Fruit fly (Drosophila melanogaster) whole organism, wandering third instar larva: ENCODE measurements around the gene Jhbp16.

Source experiments
- Abd-B ChIP-seq: fragments of >200 bp; optimal IDR thresholded peaks from 2 replicates; lab custom pipeline; 2017; ENCODE audit warnings: missing biosample characterization, missing genetic modification characterization
- CG32264 ChIP-seq: fragments of 200-800 bp; sonication (Bioruptor generic); optimal IDR thresholded peaks from 2 replicates; lab custom pipeline; 2016; ENCODE audit warnings: missing biosample characterization, missing genetic modification characterization
- CG9705 ChIP-seq: fragments of 200-800 bp; sonication (Bioruptor generic); optimal IDR thresholded peaks from 2 replicates; lab custom pipeline; 2018; ENCODE audit warnings: missing biosample characterization, mild to moderate bottlenecking, missing genetic modification characterization
- CrebA ChIP-seq: fragments of 200-800 bp; sonication (Bioruptor generic); optimal IDR thresholded peaks from 2 replicates; lab custom pipeline; 2016; ENCODE audit warnings: missing biosample characterization, mild to moderate bottlenecking, missing genetic modification characterization, borderline replicate concordance
- Dfd ChIP-seq: fragments of >200 bp; optimal IDR thresholded peaks from 2 replicates; lab custom pipeline; 2017; ENCODE audit warnings: missing biosample characterization, missing genetic modification characterization
- Dif ChIP-seq: fragments of 200-275, 200-300 bp; sonication (Bioruptor generic); optimal IDR thresholded peaks from 2 replicates; lab custom pipeline; 2018; ENCODE audit warnings: missing biosample characterization, missing genetic modification characterization; ENCODE audit not compliant: partially characterized antibody
- GATAd ChIP-seq: sonication (Bioruptor generic); optimal IDR thresholded peaks from 2 replicates; lab custom pipeline; 2016; ENCODE audit warnings: missing biosample characterization, missing genetic modification characterization
- HLH106 ChIP-seq: fragments of 200-800 bp; optimal IDR thresholded peaks from 3 replicates; lab custom pipeline; 2019; ENCODE audit warnings: missing biosample characterization, mild to moderate bottlenecking, missing genetic modification characterization, moderate library complexity
- Hnf4 ChIP-seq: fragments of 200-800 bp; sonication (Bioruptor generic); optimal IDR thresholded peaks from 2 replicates; lab custom pipeline; 2016; ENCODE audit warnings: missing biosample characterization, mild to moderate bottlenecking, missing genetic modification characterization
- Hr78 ChIP-seq: fragments of >200 bp; optimal IDR thresholded peaks from 2 replicates; lab custom pipeline; 2017; ENCODE audit warnings: missing biosample characterization, missing genetic modification characterization
- Hr83 ChIP-seq: fragments of 200-300 bp; sonication (Bioruptor generic); optimal IDR thresholded peaks from 2 replicates; lab custom pipeline; 2016; ENCODE audit warnings: missing biosample characterization, mild to moderate bottlenecking, missing genetic modification characterization, moderate library complexity; ENCODE audit not compliant: poor library complexity, severe bottlenecking
- Jra ChIP-seq: sonication (Bioruptor generic); optimal IDR thresholded peaks from 2 replicates; lab custom pipeline; 2016; ENCODE audit warnings: missing biosample characterization, missing genetic modification characterization
- Mio ChIP-seq: sonication (Bioruptor generic); optimal IDR thresholded peaks from 2 replicates; lab custom pipeline; 2016; ENCODE audit warnings: missing biosample characterization, missing genetic modification characterization
- Myc ChIP-seq: fragments of >200 bp; optimal IDR thresholded peaks from 2 replicates; lab custom pipeline; 2017
- N ChIP-seq: fragments of >200 bp; optimal IDR thresholded peaks from 2 replicates; lab custom pipeline; 2018; ENCODE audit warnings: missing biosample characterization, missing external identifiers, missing genetic modification characterization
- OdsH ChIP-seq: fragments of 200-800 bp; sonication (Bioruptor generic); optimal IDR thresholded peaks from 2 replicates; lab custom pipeline; 2016; ENCODE audit warnings: missing biosample characterization, mild to moderate bottlenecking, missing genetic modification characterization
- Rel ChIP-seq, 2 experiments: fragments of 200-800 bp; sonication (Bioruptor generic) in 1 of 2; optimal IDR thresholded peaks; 2 replicates in 1 of 2; 3 replicates in 1 of 2; lab custom pipeline; 2016 to 2019; ENCODE audit warnings: mild to moderate bottlenecking in 2 of 2, missing biosample characterization in 2 of 2, missing genetic modification characterization in 2 of 2, moderate library complexity in 1 of 2
- Sp1 ChIP-seq: fragments of 200-800 bp; sonication (Bioruptor generic); optimal IDR thresholded peaks from 3 replicates; lab custom pipeline; 2019; ENCODE audit warnings: missing biosample characterization, mild to moderate bottlenecking, missing genetic modification characterization, moderate library complexity
- Vsx2 ChIP-seq: fragments of 200-300, 225-300 bp; sonication (Bioruptor generic); optimal IDR thresholded peaks from 2 replicates; lab custom pipeline; 2018; ENCODE audit warnings: missing biosample characterization, missing genetic modification characterization; ENCODE audit not compliant: partially characterized antibody
- br ChIP-seq: fragments of 200-800 bp; sonication (Bioruptor generic); optimal IDR thresholded peaks from 2 replicates; lab custom pipeline; 2016; ENCODE audit warnings: missing biosample characterization, missing genetic modification characterization
- brk ChIP-seq: fragments of 200-800 bp; sonication (Bioruptor generic); optimal IDR thresholded peaks from 2 replicates; lab custom pipeline; 2016; ENCODE audit warnings: missing biosample characterization, mild to moderate bottlenecking, missing genetic modification characterization
- dl ChIP-seq, 2 experiments: fragments of 175-275, 200-275 bp in 1 of 2; fragments of 200-275 bp in 1 of 2; sonication (Bioruptor generic); optimal IDR thresholded peaks; lab custom pipeline; 2018; ENCODE audit warnings: mild to moderate bottlenecking in 2 of 2, missing biosample characterization in 2 of 2, missing genetic modification characterization in 2 of 2, moderate library complexity in 2 of 2; ENCODE audit not compliant: partially characterized antibody in 2 of 2, insufficient read depth in 1 of 2
- dmrt93B ChIP-seq: fragments of 200-800 bp; sonication (Bioruptor generic); optimal IDR thresholded peaks from 2 replicates; lab custom pipeline; 2018; ENCODE audit warnings: missing biosample characterization, mild to moderate bottlenecking, missing genetic modification characterization
- dsf ChIP-seq: sonication (Bioruptor generic); optimal IDR thresholded peaks from 2 replicates; lab custom pipeline; 2016; ENCODE audit warnings: missing biosample characterization, missing genetic modification characterization, borderline replicate concordance
- ey ChIP-seq: fragments of 200-800 bp; sonication (Bioruptor generic); optimal IDR thresholded peaks from 2 replicates; lab custom pipeline; 2016; ENCODE audit warnings: missing biosample characterization, missing genetic modification characterization
- foxo ChIP-seq, 2 experiments: fragments of 200-800 bp; sonication (Bioruptor generic); optimal IDR thresholded peaks; 2 replicates in 1 of 2; 3 replicates in 1 of 2; lab custom pipeline; 2016 to 2017; ENCODE audit warnings: missing biosample characterization in 2 of 2, missing genetic modification characterization in 2 of 2
- fru ChIP-seq: fragments of 200-800 bp; sonication (Bioruptor generic); optimal IDR thresholded peaks from 3 replicates; lab custom pipeline; 2016; ENCODE audit warnings: missing biosample characterization, mild to moderate bottlenecking, missing genetic modification characterization
- h ChIP-seq: fragments of 200-800 bp; sonication (Bioruptor generic); optimal IDR thresholded peaks from 3 replicates; lab custom pipeline; 2016; ENCODE audit warnings: missing biosample characterization, mild to moderate bottlenecking, missing genetic modification characterization
- jim ChIP-seq: fragments of 175-275, 200-325 bp; sonication (Bioruptor generic); optimal IDR thresholded peaks from 2 replicates; lab custom pipeline; 2016; ENCODE audit warnings: missing biosample characterization, mild to moderate bottlenecking, missing genetic modification characterization
- lola ChIP-seq: fragments of >200 bp; optimal IDR thresholded peaks from 2 replicates; lab custom pipeline; 2017; ENCODE audit warnings: missing biosample characterization, missing genetic modification characterization
- pan ChIP-seq: fragments of >200 bp; optimal IDR thresholded peaks from 2 replicates; lab custom pipeline; 2017
- psq ChIP-seq: fragments of 200-800 bp; sonication (Bioruptor generic); optimal IDR thresholded peaks from 3 replicates; lab custom pipeline; 2017; ENCODE audit warnings: missing biosample characterization, mild to moderate bottlenecking, missing genetic modification characterization, moderate library complexity
- rgr ChIP-seq: fragments of 200-800 bp; sonication (Bioruptor generic); optimal IDR thresholded peaks from 3 replicates; lab custom pipeline; 2016; ENCODE audit warnings: missing biosample characterization, mild to moderate bottlenecking, missing genetic modification characterization
- sage ChIP-seq: fragments of 200-800 bp; sonication (Bioruptor generic); optimal IDR thresholded peaks from 2 replicates; lab custom pipeline; 2016; ENCODE audit warnings: missing biosample characterization, mild to moderate bottlenecking, missing genetic modification characterization
- sv ChIP-seq: fragments of 200-800 bp; sonication (Bioruptor generic); optimal IDR thresholded peaks from 3 replicates; lab custom pipeline; 2016; ENCODE audit warnings: missing biosample characterization, missing genetic modification characterization
- tai ChIP-seq: sonication (Bioruptor generic); optimal IDR thresholded peaks from 2 replicates; lab custom pipeline; 2016; ENCODE audit warnings: missing biosample characterization, missing genetic modification characterization
- usp ChIP-seq: fragments of >200 bp; optimal IDR thresholded peaks from 2 replicates; lab custom pipeline; 2017; ENCODE audit warnings: missing biosample characterization, missing genetic modification characterization
- woc ChIP-seq: sonication (Bioruptor generic); optimal IDR thresholded peaks from 2 replicates; lab custom pipeline; 2016; ENCODE audit warnings: missing biosample characterization, mild to moderate bottlenecking, missing genetic modification characterization

Jhbp16 gene

DNA sequence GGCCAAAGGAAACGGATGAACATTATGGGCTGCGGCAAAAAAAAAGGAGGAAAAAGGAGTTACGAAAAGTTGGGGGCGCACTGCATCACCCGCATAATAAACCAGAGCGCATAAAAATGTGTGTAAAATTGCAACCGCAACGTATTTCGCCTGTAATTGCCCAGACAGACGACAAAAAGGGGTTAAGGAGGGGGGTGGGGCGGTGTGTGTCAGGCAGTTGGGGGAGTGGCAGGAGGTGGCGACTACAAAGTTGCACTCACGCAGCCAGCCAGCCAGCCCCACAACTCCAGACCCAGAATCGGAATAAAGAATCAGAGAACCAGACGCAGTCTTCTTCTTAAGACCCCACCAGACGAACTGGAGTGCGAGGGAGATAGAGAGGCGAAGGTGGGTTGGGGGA lies 13.7 kb upstream of the Jhbp16 start:
- no peak for TF ChIP-seq sv
- peak; percentile 64 for TF ChIP-seq Vsx2

DNA sequence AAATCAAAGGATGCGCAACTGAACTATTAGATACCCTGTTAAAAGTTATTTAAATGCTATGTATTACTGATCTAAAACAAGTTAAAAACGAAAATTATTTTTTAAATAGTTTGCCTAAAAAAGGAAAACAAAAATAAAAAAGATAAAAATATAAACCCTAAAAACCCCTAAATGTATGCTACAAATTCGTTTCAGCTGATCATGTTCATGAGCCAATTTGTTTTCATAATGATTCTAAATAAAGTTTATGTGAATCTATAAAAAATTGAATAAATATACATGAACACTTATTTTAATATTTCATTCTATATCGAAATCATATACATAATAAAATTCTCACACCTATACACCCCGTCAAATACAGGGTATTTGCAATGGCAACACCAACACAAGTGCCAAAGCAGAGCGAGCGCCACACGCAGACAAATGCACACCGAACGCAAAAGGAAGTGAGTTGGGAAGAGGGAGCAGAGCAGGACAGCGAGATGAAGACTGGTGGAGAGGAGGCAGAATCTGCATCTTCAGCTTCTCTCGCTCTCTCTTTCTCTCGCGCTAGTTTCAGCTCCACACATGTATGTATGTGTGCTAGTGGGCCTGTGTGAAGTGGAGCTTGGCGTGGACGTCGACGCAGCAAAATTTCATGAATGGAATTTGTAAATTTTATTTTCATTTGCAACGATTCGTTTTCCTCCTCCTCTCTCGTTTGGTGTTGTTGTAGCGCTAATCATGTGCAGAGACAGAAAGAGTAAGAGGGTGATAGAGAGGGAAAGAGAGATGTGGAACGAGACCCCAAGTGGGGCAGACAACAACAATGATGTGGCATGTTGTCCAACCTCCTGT lies 12.9 kb upstream of the Jhbp16 start:
- TF ChIP-seq Dif (peak; percentile 64), foxo (GFP tag; optimal IDR thresholded peaks at IDR 0.05; lab: Kevin White, UChicago) (peak in 1 of 2 experiments; percentile 79), CG32264 (GFP tag; lab: Kevin White, UChicago) (no peak), Sp1 (GFP tag; lab: Kevin White, UChicago) (peak; percentile 91), Dfd (GFP tag; lab: Kevin White, UChicago) (no peak), Vsx2 (peak; percentile 11), Myc (lab: Kevin White, UChicago) (no peak), dl (GFP tag; optimal IDR thresholded peaks at IDR 0.05; lab: Kevin White, UChicago; ENCODE audit: insufficient read depth in 1 of 2, partially characterized antibody in 2 of 2) (peak; percentile 50 to 63), tai (GFP tag; lab: Kevin White, UChicago) (peak; percentile 32), Hr83 (peak; percentile 14), fru (peak; percentile 32), lola (GFP tag; lab: Kevin White, UChicago) (no peak), HLH106 (peak; percentile 86), Hnf4 (GFP tag; lab: Kevin White, UChicago) (no peak), brk (GFP tag; lab: Kevin White, UChicago) (peak; percentile 42), pan (lab: Kevin White, UChicago) (peak; percentile 53), br (GFP tag; lab: Kevin White, UChicago) (peak; percentile 18), woc (peak; percentile 60), CrebA (GFP tag; lab: Kevin White, UChicago) (no peak), GATAd (GFP tag; lab: Kevin White, UChicago) (no peak), usp (GFP tag; lab: Kevin White, UChicago) (no peak), Hr78 (GFP tag; lab: Kevin White, UChicago) (no peak), psq (GFP tag; lab: Kevin White, UChicago) (peak; percentile 74), CG9705 (peak; percentile 48), h (GFP tag; lab: Kevin White, UChicago) (peak; percentile 43), N (GFP tag; lab: Kevin White, UChicago) (no peak), ey (GFP tag; lab: Kevin White, UChicago) (peak; percentile 16), dmrt93B (GFP tag; lab: Kevin White, UChicago) (peak; percentile 78), Jra (GFP tag; lab: Kevin White, UChicago) (no peak), sage (GFP tag; lab: Kevin White, UChicago) (peak; percentile 21), OdsH (GFP tag; lab: Kevin White, UChicago) (peak; percentile 83), Abd-B (GFP tag; lab: Kevin White, UChicago) (no peak), jim (GFP tag; lab: Kevin White, UChicago) (no peak), sv (no peak), Mio (no peak), rgr (GFP tag; lab: Kevin White, UChicago) (peak; percentile 66), dsf (GFP tag; lab: Kevin White, UChicago) (no peak), Rel (GFP tag; optimal IDR thresholded peaks at IDR 0.05; lab: Kevin White, UChicago) (no peak), Rel (tag; optimal IDR thresholded peaks at IDR 0.05; lab: Kevin White, UChicago) (no peak)
- TF ChIP-seq, all 38 proteins: peak for 21
